Worm (Caenorhabditis elegans) whole organism, L4 larva: ENCODE data around the gene ZK1320.3.

Experiments
- R02D3.7 ChIP-seq: fragments of 150-350 bp; sonication (generic microtip); optimal IDR thresholded peaks from 3 replicates; lab custom pipeline; 2014; ENCODE audit warnings: missing biosample characterization, missing genetic modification characterization
- T20F7.1 ChIP-seq: fragments of 200-800 bp; sonication (Bioruptor generic); optimal IDR thresholded peaks from 2 replicates; lab custom pipeline; 2018; ENCODE audit warnings: mild to moderate bottlenecking, missing genetic modification characterization, missing compliant biosample characterization
- T26A8.4 ChIP-seq: fragments of 200-800 bp; sonication (Bioruptor generic); IDR thresholded peaks from 2 replicates; pipeline ENCODE4 v1.3.6; 2022; ENCODE audit warnings: missing genetic modification characterization, missing compliant biosample characterization
- Y105C5A.15 ChIP-seq: fragments of 200-800 bp; sonication (Bioruptor generic); IDR thresholded peaks from 2 replicates; pipeline ENCODE4 v1.3.6; 2022; ENCODE audit warnings: missing genetic modification characterization, missing compliant biosample characterization
- Y5F2A.4 ChIP-seq: fragments of 200-800 bp; sonication (Bioruptor generic); optimal IDR thresholded peaks from 2 replicates; lab custom pipeline; 2018; ENCODE audit warnings: mild to moderate bottlenecking, missing genetic modification characterization, missing compliant biosample characterization
- Y75B8A.6 ChIP-seq: fragments of 200-800 bp; sonication (Bioruptor generic); IDR thresholded peaks from 2 replicates; pipeline ENCODE4 v1.3.6; 2022; ENCODE audit warnings: missing genetic modification reagents, missing genetic modification characterization, missing compliant biosample characterization
- ZK337.2 ChIP-seq: fragments of 200-800 bp; sonication (Bioruptor generic); IDR thresholded peaks from 2 replicates; pipeline ENCODE4 v1.3.6; 2022; ENCODE audit warnings: missing genetic modification reagents, missing genetic modification characterization, missing compliant biosample characterization
- ZK546.5 ChIP-seq, 2 experiments: sonication (generic microtip); optimal IDR thresholded peaks; 2 replicates each; lab custom pipeline; 2017; ENCODE audit warnings: missing biosample characterization in 2 of 2, missing genetic modification characterization in 2 of 2
- ama-1 ChIP-seq: fragments of 150-350 bp; optimal IDR thresholded peaks from 2 replicates; lab custom pipeline; 2014; ENCODE audit warnings: inconsistent platforms, mixed read lengths
- attf-4 ChIP-seq: sonication (generic microtip); optimal IDR thresholded peaks from 3 replicates; lab custom pipeline; 2017; ENCODE audit warnings: missing biosample characterization, missing genetic modification characterization
- ceh-20 ChIP-seq: fragments of 200-800 bp; sonication (Bioruptor generic); IDR thresholded peaks from 2 replicates; pipeline ENCODE4 v1.3.6; 2022; ENCODE audit warnings: missing genetic modification reagents, missing genetic modification characterization, missing compliant biosample characterization
- ceh-32 ChIP-seq: sonication (generic microtip); optimal IDR thresholded peaks from 2 replicates; lab custom pipeline; 2016; ENCODE audit warnings: mild to moderate bottlenecking, missing genetic modification characterization, missing compliant biosample characterization; ENCODE audit not compliant: poor library complexity
- ceh-44 ChIP-seq: fragments of 200-800 bp; sonication (Bioruptor generic); IDR thresholded peaks from 2 replicates; pipeline ENCODE4 v1.3.6; 2022; ENCODE audit warnings: missing genetic modification reagents, missing genetic modification characterization, missing compliant biosample characterization
- ceh-62 ChIP-seq: sonication (generic microtip); optimal IDR thresholded peaks from 2 replicates; lab custom pipeline; 2017; ENCODE audit warnings: missing biosample characterization, missing genetic modification characterization
- ceh-82 ChIP-seq: sonication (generic microtip); optimal IDR thresholded peaks from 2 replicates; lab custom pipeline; 2017; ENCODE audit warnings: missing biosample characterization, missing genetic modification characterization
- ctbp-1 ChIP-seq: fragments of 200-800 bp; sonication (Bioruptor generic); IDR thresholded peaks from 2 replicates; pipeline ENCODE4 v1.3.6; 2022; ENCODE audit warnings: missing genetic modification reagents, missing genetic modification characterization, missing compliant biosample characterization
- daf-8 ChIP-seq: fragments of 200-800 bp; sonication (Bioruptor generic); IDR thresholded peaks from 2 replicates; pipeline ENCODE4 v1.3.6; 2022; ENCODE audit warnings: missing genetic modification characterization, missing compliant biosample characterization
- dpl-1 ChIP-seq: fragments of 150-350 bp; optimal IDR thresholded peaks from 2 replicates; lab custom pipeline; 2014; ENCODE audit warnings: missing biosample characterization, missing genetic modification reagents, missing genetic modification characterization
- dve-1 ChIP-seq: sonication (generic microtip); optimal IDR thresholded peaks from 2 replicates; lab custom pipeline; 2017; ENCODE audit warnings: antibody characterized with exemption, mild to moderate bottlenecking, missing genetic modification characterization, missing compliant biosample characterization; ENCODE audit not compliant: insufficient read depth
- fkh-10 ChIP-seq: fragments of 150-350 bp; optimal IDR thresholded peaks from 2 replicates; lab custom pipeline; 2014; ENCODE audit warnings: missing biosample characterization, missing genetic modification reagents, missing genetic modification characterization
- fos-1 ChIP-seq: fragments of 150-350 bp; optimal IDR thresholded peaks from 2 replicates; lab custom pipeline; 2014; ENCODE audit warnings: missing biosample characterization, missing genetic modification characterization
- hlh-30 ChIP-seq: sonication (generic microtip); optimal IDR thresholded peaks from 2 replicates; lab custom pipeline; 2017; ENCODE audit warnings: antibody characterized with exemption, mild to moderate bottlenecking, missing genetic modification characterization, missing compliant biosample characterization; ENCODE audit not compliant: insufficient read depth
- hmg-1.1 ChIP-seq: fragments of 200-800 bp; sonication (Bioruptor generic); IDR thresholded peaks from 2 replicates; pipeline ENCODE4 v1.3.6; 2022; ENCODE audit warnings: missing genetic modification reagents, missing genetic modification characterization, missing compliant biosample characterization
- lin-15B ChIP-seq: fragments of 150-350 bp; sonication (generic microtip); optimal IDR thresholded peaks from 3 replicates; lab custom pipeline; 2014; ENCODE audit warnings: missing biosample characterization, missing genetic modification characterization
- lin-38 ChIP-seq: fragments of 200-800 bp; sonication (Bioruptor generic); IDR thresholded peaks from 2 replicates; pipeline ENCODE4 v1.3.6; 2022; ENCODE audit warnings: missing genetic modification reagents, missing genetic modification characterization, missing compliant biosample characterization
- lin-39 ChIP-seq: fragments of 150-350 bp; optimal IDR thresholded peaks from 2 replicates; lab custom pipeline; 2014; ENCODE audit warnings: missing biosample characterization, missing genetic modification reagents, missing genetic modification characterization
- lsy-2 ChIP-seq, 2 experiments: fragments of 150-350 bp in 1 of 2; sonication (generic microtip) in 1 of 2; optimal IDR thresholded peaks; 2 replicates each; lab custom pipeline; 2014 to 2017; ENCODE audit warnings: missing biosample characterization in 2 of 2, missing genetic modification characterization in 2 of 2
- madf-5 ChIP-seq, 2 experiments: fragments of 200-800 bp; sonication (Bioruptor generic); IDR thresholded peaks; 2 replicates each; pipeline ENCODE4 v1.3.6; 2022; ENCODE audit warnings: missing compliant biosample characterization in 2 of 2, missing genetic modification characterization in 2 of 2
- madf-9 ChIP-seq: fragments of 200-800 bp; sonication (Bioruptor generic); conservative IDR thresholded peaks from 2 replicates; pipeline ENCODE4 v1.3.6; 2022; ENCODE audit warnings: missing genetic modification reagents, missing genetic modification characterization, missing compliant biosample characterization
- mdt-29 ChIP-seq: fragments of 200-800 bp; sonication (Bioruptor generic); IDR thresholded peaks from 2 replicates; pipeline ENCODE4 v1.3.6; 2022; ENCODE audit warnings: missing genetic modification reagents, missing genetic modification characterization, missing compliant biosample characterization
- mxl-3 ChIP-seq: fragments of 200-800 bp; sonication (Bioruptor generic); optimal IDR thresholded peaks from 2 replicates; lab custom pipeline; 2018; ENCODE audit warnings: mild to moderate bottlenecking, missing genetic modification characterization, missing compliant biosample characterization
- nhr-10 ChIP-seq: fragments of 150-350 bp; optimal IDR thresholded peaks from 2 replicates; lab custom pipeline; 2014; ENCODE audit warnings: missing biosample characterization, missing genetic modification characterization
- nhr-111 ChIP-seq: fragments of 200-800 bp; sonication (Bioruptor generic); optimal IDR thresholded peaks from 2 replicates; lab custom pipeline; 2018; ENCODE audit warnings: mild to moderate bottlenecking, missing genetic modification characterization, missing compliant biosample characterization
- nhr-25 ChIP-seq: sonication (generic microtip); optimal IDR thresholded peaks from 2 replicates; lab custom pipeline; 2017; ENCODE audit warnings: missing genetic modification characterization, mild to moderate bottlenecking, missing compliant biosample characterization, antibody characterized with exemption, moderate library complexity, borderline replicate concordance; ENCODE audit not compliant: insufficient read depth
- nhr-28 ChIP-seq: fragments of 150-350 bp; optimal IDR thresholded peaks from 2 replicates; lab custom pipeline; 2014; ENCODE audit warnings: missing biosample characterization, missing genetic modification characterization
- nhr-42 ChIP-seq: fragments of 200-800 bp; sonication (Bioruptor generic); IDR thresholded peaks from 2 replicates; pipeline ENCODE4 v1.3.6; 2022; ENCODE audit warnings: missing genetic modification characterization, missing compliant biosample characterization
- nhr-6 ChIP-seq: fragments of 150-350 bp; optimal IDR thresholded peaks from 2 replicates; lab custom pipeline; 2014; ENCODE audit warnings: missing biosample characterization, missing genetic modification characterization
- rbr-2 ChIP-seq: sonication (generic microtip); optimal IDR thresholded peaks from 2 replicates; lab custom pipeline; 2016; ENCODE audit warnings: missing genotype, missing genetic modification characterization, missing compliant biosample characterization
- sdz-12 ChIP-seq: fragments of 200-800 bp; sonication (Bioruptor generic); optimal IDR thresholded peaks from 2 replicates; lab custom pipeline; 2018; ENCODE audit warnings: mild to moderate bottlenecking, missing genetic modification characterization, missing compliant biosample characterization
- set-16 ChIP-seq: fragments of 200-800 bp; sonication (Bioruptor generic); IDR thresholded peaks from 2 replicates; pipeline ENCODE4 v1.3.6; 2022; ENCODE audit warnings: missing genetic modification reagents, missing genetic modification characterization, missing compliant biosample characterization
- skn-1 ChIP-seq: fragments of 150-350 bp; optimal IDR thresholded peaks from 2 replicates; lab custom pipeline; 2014; ENCODE audit warnings: missing biosample characterization, missing genetic modification characterization
- snpc-1.2 ChIP-seq: fragments of 200-800 bp; sonication (Bioruptor generic); IDR thresholded peaks from 2 replicates; pipeline ENCODE4 v1.3.6; 2022; ENCODE audit warnings: missing genetic modification reagents, missing genetic modification characterization, missing compliant biosample characterization
- snpc-4 ChIP-seq: fragments of 150-350 bp; optimal IDR thresholded peaks from 2 replicates; lab custom pipeline; 2014; ENCODE audit warnings: missing biosample characterization, missing genetic modification characterization
- spr-1 ChIP-seq: sonication (generic microtip); optimal IDR thresholded peaks from 2 replicates; lab custom pipeline; 2016; ENCODE audit warnings: mild to moderate bottlenecking, missing genetic modification characterization, missing compliant biosample characterization
- spr-3 ChIP-seq: fragments of 200-800 bp; sonication (Bioruptor generic); optimal IDR thresholded peaks from 2 replicates; lab custom pipeline; 2018; ENCODE audit warnings: mild to moderate bottlenecking, missing genetic modification characterization, missing compliant biosample characterization
- tag-97 ChIP-seq: fragments of 200-800 bp; sonication (Bioruptor generic); IDR thresholded peaks from 2 replicates; pipeline ENCODE4 v1.3.6; 2022; ENCODE audit warnings: missing genetic modification characterization, missing compliant biosample characterization
- tra-1 ChIP-seq: fragments of 200-800 bp; sonication (Bioruptor generic); IDR thresholded peaks from 2 replicates; pipeline ENCODE4 v1.3.6; 2022; ENCODE audit warnings: missing genetic modification reagents, missing genetic modification characterization, missing compliant biosample characterization
- unc-130 ChIP-seq: sonication (generic microtip); optimal IDR thresholded peaks from 2 replicates; lab custom pipeline; 2016; ENCODE audit warnings: missing genetic modification reagents, missing genetic modification characterization, missing compliant biosample characterization
- vab-7 ChIP-seq: fragments of 200-800 bp; sonication (Bioruptor generic); IDR thresholded peaks from 2 replicates; pipeline ENCODE4 v1.3.6; 2022; ENCODE audit warnings: missing genetic modification reagents, missing genetic modification characterization, missing compliant biosample characterization
- zag-1 ChIP-seq: fragments of 150-350 bp; optimal IDR thresholded peaks from 2 replicates; lab custom pipeline; 2014; ENCODE audit warnings: missing biosample characterization, missing genetic modification characterization
- zfp-2 ChIP-seq: sonication (generic microtip); optimal IDR thresholded peaks from 2 replicates; lab custom pipeline; 2016; ENCODE audit warnings: mild to moderate bottlenecking, missing genetic modification characterization, missing compliant biosample characterization
- ztf-11 ChIP-seq: fragments of 150-350 bp; optimal IDR thresholded peaks from 2 replicates; lab custom pipeline; 2014; ENCODE audit warnings: missing biosample characterization, missing genetic modification characterization
- ztf-7 ChIP-seq: fragments of 150-350 bp; optimal IDR thresholded peaks from 2 replicates; lab custom pipeline; 2014; ENCODE audit warnings: missing biosample characterization, missing genetic modification characterization

Gene ZK1320.3

DNA sequence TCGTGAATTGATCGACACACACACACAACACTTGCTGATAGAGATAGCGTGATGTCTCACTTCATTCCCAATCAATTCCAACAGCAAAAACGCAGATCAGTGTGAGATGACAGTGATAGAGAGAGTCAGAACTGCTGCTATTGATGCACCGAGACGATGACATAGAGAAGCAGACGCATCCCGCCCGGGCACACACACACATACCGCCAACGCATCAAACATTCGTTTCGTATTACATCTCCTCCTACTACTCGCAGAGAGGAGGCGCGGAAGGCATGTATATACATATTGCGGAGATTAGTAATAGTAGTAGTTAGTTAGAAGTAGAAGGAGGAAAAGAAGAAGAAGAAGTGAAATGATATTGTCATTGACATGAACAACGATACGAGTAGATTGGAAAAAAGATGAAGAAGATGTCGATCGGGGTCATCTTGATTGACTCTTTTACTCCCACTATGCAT is 40.8 kb downstream of the ZK1320.3 start (continued):
- TF ChIP-seq dve-1 (peak; percentile 66), nhr-42 (GFP tag; lab: Robert Waterston, UW) (no peak), Y5F2A.4 (GFP tag; lab: Kevin White, UChicago) (no peak), nhr-111 (GFP tag; lab: Kevin White, UChicago) (no peak), mdt-29 (no peak), nhr-6 (tag; lab: Kevin White, UChicago) (no peak), ceh-62 (tag; lab: Kevin White, UChicago) (no peak), zfp-2 (tag; lab: Kevin White, UChicago) (no peak), vab-7 (GFP tag; lab: Robert Waterston, UW) (no peak), ceh-82 (tag; lab: Kevin White, UChicago) (no peak), set-16 (GFP tag; lab: Robert Waterston, UW) (peak; percentile 34; the same call in 1 of the 2 replicates), rbr-2 (tag; lab: Kevin White, UChicago) (no peak), fos-1 (tag; lab: Kevin White, UChicago) (no peak), zag-1 (tag; lab: Kevin White, UChicago) (no peak), nhr-10 (tag; lab: Kevin White, UChicago) (no peak), ceh-20 (GFP tag; lab: Robert Waterston, UW) (no peak), spr-1 (tag; lab: Kevin White, UChicago) (peak; percentile 24), madf-9 (GFP tag; lab: Robert Waterston, UW) (peak; percentile 44; the same call in 1 of the 2 replicates), snpc-4 (tag; lab: Kevin White, UChicago) (no peak), ZK546.5 (tag; optimal IDR thresholded peaks at IDR 0.05; lab: Kevin White, UChicago) (no peak), snpc-1.2 (GFP tag; lab: Robert Waterston, UW) (no peak), lin-39 (tag; lab: Kevin White, UChicago) (no peak), tra-1 (GFP tag; lab: Robert Waterston, UW) (peak; percentile 53), mxl-3 (GFP tag; lab: Kevin White, UChicago) (peak; percentile 94), nhr-28 (peak; percentile 93), hmg-1.1 (GFP tag; lab: Robert Waterston, UW) (peak; percentile 46), T26A8.4 (peak; percentile 33), ztf-11 (tag; lab: Kevin White, UChicago) (no peak), lsy-2 (tag; optimal IDR thresholded peaks at IDR 0.05; lab: Kevin White, UChicago) (peak; percentile 45 to 48), T20F7.1 (peak; percentile 43), fkh-10 (GFP tag; lab: Kevin White, UChicago) (no peak), ama-1 (lab: Kevin White, UChicago) (peak; percentile 2), Y75B8A.6 (GFP tag; lab: Robert Waterston, UW) (no peak), ctbp-1 (no peak), attf-4 (tag; lab: Kevin White, UChicago) (no peak), dpl-1 (GFP tag; lab: Kevin White, UChicago) (peak; percentile 37), nhr-25 (no peak), lin-38 (GFP tag; lab: Robert Waterston, UW) (peak; percentile 36), sdz-12 (GFP tag; lab: Kevin White, UChicago) (no peak), skn-1 (tag; lab: Kevin White, UChicago) (no peak), ZK337.2 (GFP tag; lab: Robert Waterston, UW) (no peak), tag-97 (GFP tag; lab: Robert Waterston, UW) (no peak), lin-15B (tag; lab: Kevin White, UChicago) (no peak), unc-130 (GFP tag; lab: Kevin White, UChicago) (no peak), hlh-30 (tag; lab: Kevin White, UChicago) (peak; percentile 79), daf-8 (GFP tag; lab: Robert Waterston, UW) (no peak), ztf-7 (tag; lab: Kevin White, UChicago) (no peak), madf-5 (GFP tag; IDR thresholded peaks at IDR 0.05; lab: Robert Waterston, UW) (no peak), ceh-32 (tag; lab: Kevin White, UChicago) (no peak), ceh-44 (GFP tag; lab: Robert Waterston, UW) (no peak), R02D3.7 (tag; lab: Kevin White, UChicago) (no peak), spr-3 (no peak), Y105C5A.15 (GFP tag; lab: Robert Waterston, UW) (no peak)
